Fruit fly (Drosophila melanogaster) whole organism, wandering third instar larva: ENCODE measurements around the gene ppk.
A peak's percentile ranks its signal among the peaks of the same experiment; 100 is the strongest.

Source experiments
- Abd-B ChIP-seq: fragments of >200 bp; optimal IDR thresholded peaks from 2 replicates; lab custom pipeline; 2017; ENCODE audit warnings: missing biosample characterization, missing genetic modification characterization
- CrebA ChIP-seq: fragments of 200-800 bp; sonication (Bioruptor generic); optimal IDR thresholded peaks from 2 replicates; lab custom pipeline; 2016; ENCODE audit warnings: missing biosample characterization, mild to moderate bottlenecking, missing genetic modification characterization, borderline replicate concordance
- Dif ChIP-seq: fragments of 200-275, 200-300 bp; sonication (Bioruptor generic); optimal IDR thresholded peaks from 2 replicates; lab custom pipeline; 2018; ENCODE audit warnings: missing biosample characterization, missing genetic modification characterization; ENCODE audit not compliant: partially characterized antibody
- GATAd ChIP-seq: sonication (Bioruptor generic); optimal IDR thresholded peaks from 2 replicates; lab custom pipeline; 2016; ENCODE audit warnings: missing biosample characterization, missing genetic modification characterization
- Myc ChIP-seq: fragments of >200 bp; optimal IDR thresholded peaks from 2 replicates; lab custom pipeline; 2017
- N ChIP-seq: fragments of >200 bp; optimal IDR thresholded peaks from 2 replicates; lab custom pipeline; 2018; ENCODE audit warnings: missing biosample characterization, missing external identifiers, missing genetic modification characterization
- OdsH ChIP-seq: fragments of 200-800 bp; sonication (Bioruptor generic); optimal IDR thresholded peaks from 2 replicates; lab custom pipeline; 2016; ENCODE audit warnings: missing biosample characterization, mild to moderate bottlenecking, missing genetic modification characterization
- Rel ChIP-seq, 2 experiments: fragments of 200-800 bp; sonication (Bioruptor generic) in 1 of 2; optimal IDR thresholded peaks; 2 replicates in 1 of 2; 3 replicates in 1 of 2; lab custom pipeline; 2016 to 2019; ENCODE audit warnings: mild to moderate bottlenecking in 2 of 2, missing biosample characterization in 2 of 2, missing genetic modification characterization in 2 of 2, moderate library complexity in 1 of 2
- Sp1 ChIP-seq: fragments of 200-800 bp; sonication (Bioruptor generic); optimal IDR thresholded peaks from 3 replicates; lab custom pipeline; 2019; ENCODE audit warnings: missing biosample characterization, mild to moderate bottlenecking, missing genetic modification characterization, moderate library complexity
- Vsx2 ChIP-seq: fragments of 200-300, 225-300 bp; sonication (Bioruptor generic); optimal IDR thresholded peaks from 2 replicates; lab custom pipeline; 2018; ENCODE audit warnings: missing biosample characterization, missing genetic modification characterization; ENCODE audit not compliant: partially characterized antibody
- br ChIP-seq: fragments of 200-800 bp; sonication (Bioruptor generic); optimal IDR thresholded peaks from 2 replicates; lab custom pipeline; 2016; ENCODE audit warnings: missing biosample characterization, missing genetic modification characterization
- dl ChIP-seq, 2 experiments: fragments of 175-275, 200-275 bp in 1 of 2; fragments of 200-275 bp in 1 of 2; sonication (Bioruptor generic); optimal IDR thresholded peaks; lab custom pipeline; 2018; ENCODE audit warnings: mild to moderate bottlenecking in 2 of 2, missing biosample characterization in 2 of 2, missing genetic modification characterization in 2 of 2, moderate library complexity in 2 of 2; ENCODE audit not compliant: partially characterized antibody in 2 of 2, insufficient read depth in 1 of 2
- dmrt93B ChIP-seq: fragments of 200-800 bp; sonication (Bioruptor generic); optimal IDR thresholded peaks from 2 replicates; lab custom pipeline; 2018; ENCODE audit warnings: missing biosample characterization, mild to moderate bottlenecking, missing genetic modification characterization
- dsf ChIP-seq: sonication (Bioruptor generic); optimal IDR thresholded peaks from 2 replicates; lab custom pipeline; 2016; ENCODE audit warnings: missing biosample characterization, missing genetic modification characterization, borderline replicate concordance
- fru ChIP-seq: fragments of 200-800 bp; sonication (Bioruptor generic); optimal IDR thresholded peaks from 3 replicates; lab custom pipeline; 2016; ENCODE audit warnings: missing biosample characterization, mild to moderate bottlenecking, missing genetic modification characterization
- h ChIP-seq: fragments of 200-800 bp; sonication (Bioruptor generic); optimal IDR thresholded peaks from 3 replicates; lab custom pipeline; 2016; ENCODE audit warnings: missing biosample characterization, mild to moderate bottlenecking, missing genetic modification characterization
- jim ChIP-seq: fragments of 175-275, 200-325 bp; sonication (Bioruptor generic); optimal IDR thresholded peaks from 2 replicates; lab custom pipeline; 2016; ENCODE audit warnings: missing biosample characterization, mild to moderate bottlenecking, missing genetic modification characterization
- lola ChIP-seq: fragments of >200 bp; optimal IDR thresholded peaks from 2 replicates; lab custom pipeline; 2017; ENCODE audit warnings: missing biosample characterization, missing genetic modification characterization
- rgr ChIP-seq: fragments of 200-800 bp; sonication (Bioruptor generic); optimal IDR thresholded peaks from 3 replicates; lab custom pipeline; 2016; ENCODE audit warnings: missing biosample characterization, mild to moderate bottlenecking, missing genetic modification characterization
- sage ChIP-seq: fragments of 200-800 bp; sonication (Bioruptor generic); optimal IDR thresholded peaks from 2 replicates; lab custom pipeline; 2016; ENCODE audit warnings: missing biosample characterization, mild to moderate bottlenecking, missing genetic modification characterization
- tai ChIP-seq: sonication (Bioruptor generic); optimal IDR thresholded peaks from 2 replicates; lab custom pipeline; 2016; ENCODE audit warnings: missing biosample characterization, missing genetic modification characterization
- woc ChIP-seq: sonication (Bioruptor generic); optimal IDR thresholded peaks from 2 replicates; lab custom pipeline; 2016; ENCODE audit warnings: missing biosample characterization, mild to moderate bottlenecking, missing genetic modification characterization

The ppk gene

DNA sequence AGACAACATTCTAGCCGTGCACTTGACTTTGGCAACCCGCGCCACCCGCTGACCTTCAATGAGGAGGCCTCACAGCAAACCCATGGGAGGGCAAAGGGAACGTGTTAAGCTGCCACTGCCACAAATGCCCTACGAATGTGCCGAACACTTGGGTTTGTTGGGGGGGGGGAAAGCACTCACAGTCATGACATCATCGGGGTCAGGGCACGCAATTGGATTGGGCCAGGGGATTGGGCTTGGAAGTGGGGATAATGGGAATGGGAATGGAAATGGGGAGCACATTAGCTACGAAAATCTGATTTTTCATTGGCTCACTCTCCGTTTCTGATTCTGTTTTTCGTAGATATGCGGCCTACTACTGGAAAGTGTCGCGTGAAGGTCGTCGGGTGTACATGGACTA, 40.0 kb downstream of the ppk start:
- TF ChIP-seq Vsx2 (GFP tag; lab: Kevin White, UChicago) (no peak), dsf (GFP tag; lab: Kevin White, UChicago) (no peak), h (GFP tag; lab: Kevin White, UChicago) (no peak), woc (no peak), Abd-B (GFP tag; lab: Kevin White, UChicago) (no peak), tai (GFP tag; lab: Kevin White, UChicago) (no peak), Rel (GFP tag; optimal IDR thresholded peaks at IDR 0.05; lab: Kevin White, UChicago) (no peak), Rel (tag; optimal IDR thresholded peaks at IDR 0.05; lab: Kevin White, UChicago) (no peak), GATAd (GFP tag; lab: Kevin White, UChicago) (no peak), lola (GFP tag; lab: Kevin White, UChicago) (no peak), rgr (GFP tag; lab: Kevin White, UChicago) (no peak), fru (GFP tag; lab: Kevin White, UChicago) (no peak), Dif (no peak), dmrt93B (GFP tag; lab: Kevin White, UChicago) (no peak), OdsH (no peak), Sp1 (GFP tag; lab: Kevin White, UChicago) (no peak), CrebA (GFP tag; lab: Kevin White, UChicago) (no peak)
- TF ChIP-seq, all 38 proteins: peak for 0

dm6 chr2L:14337940-14338339, 43.0 kb downstream of the ppk start, which contains the start of gene CG15286:
CG15286 (plus strand) TSS chr2L:14338240.
- no peak for TF ChIP-seq OdsH
- TF ChIP-seq jim (GFP tag; lab: Kevin White, UChicago): no peak
- TF ChIP-seq N (GFP tag; lab: Kevin White, UChicago): no peak
- TF ChIP-seq h (GFP tag; lab: Kevin White, UChicago): no peak
- no peak for TF ChIP-seq br (GFP tag; lab: Kevin White, UChicago)
- TF ChIP-seq Dif: no peak

- TF ChIP-seq dl (GFP tag; optimal IDR thresholded peaks at IDR 0.05; lab: Kevin White, UChicago; ENCODE audit: insufficient read depth in 1 of 2, partially characterized antibody in 2 of 2): no peak
Measured at dm6 chr2L:14336311-14336836, 44.6 kb downstream of the ppk start.

DNA sequence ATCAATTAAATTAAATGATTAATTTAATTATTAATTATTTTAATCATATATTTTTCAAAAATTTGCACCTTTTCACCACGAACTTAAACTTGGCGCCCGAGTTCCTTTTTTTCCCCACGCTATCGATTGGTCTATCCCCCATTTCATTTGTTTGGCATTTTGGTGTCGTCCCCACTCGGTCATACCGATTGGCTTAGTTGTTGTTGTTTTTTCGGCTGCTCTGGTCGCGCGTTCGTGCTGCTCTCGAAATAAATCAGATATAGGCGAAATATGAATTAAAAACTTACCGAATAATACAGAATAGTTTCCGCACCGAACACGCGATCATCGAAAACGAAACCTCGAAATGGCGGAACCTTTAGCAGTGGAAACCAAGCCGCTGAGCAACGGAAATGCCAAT, 47.0 kb downstream of the ppk start, which contains the start of gene CG33090:
Gene CG33090 (plus strand): TSS at position 194 of the 400 bp plus-strand sequence.
- TF ChIP-seq Dif (no peak), sage (peak; percentile 15), Myc (peak; percentile 47)
- TF ChIP-seq, all 38 proteins: peak for 2
